Worm (Caenorhabditis elegans) whole organism, mixed stage, embryonic: ENCODE results near the gene R04B3.2.

Experiments
- blmp-1 ChIP-seq: fragments of 150-350 bp; optimal IDR thresholded peaks from 2 replicates; lab custom pipeline; 2014; ENCODE audit warnings: missing biosample characterization, missing genetic modification characterization
- ces-1 ChIP-seq: fragments of 150-350 bp; optimal IDR thresholded peaks from 2 replicates; lab custom pipeline; 2014; ENCODE audit warnings: missing biosample characterization, missing genetic modification reagents, missing genetic modification characterization
- cnd-1 ChIP-seq: fragments of 200-800 bp; sonication (Bioruptor generic); optimal IDR thresholded peaks from 2 replicates; lab custom pipeline; 2018; ENCODE audit warnings: mild to moderate bottlenecking, missing genetic modification characterization, missing compliant biosample characterization
- flh-1 ChIP-seq: fragments of 200-800 bp; sonication (Bioruptor generic); optimal IDR thresholded peaks from 2 replicates; lab custom pipeline; 2018; ENCODE audit warnings: mild to moderate bottlenecking, missing genetic modification characterization, moderate library complexity, missing compliant biosample characterization
- ham-2 ChIP-seq: fragments of 200-800 bp; sonication (Bioruptor generic); optimal IDR thresholded peaks from 2 replicates; lab custom pipeline; 2018; ENCODE audit warnings: mild to moderate bottlenecking, missing genetic modification characterization, missing compliant biosample characterization
- lin-13 ChIP-seq: fragments of 150-350 bp; optimal IDR thresholded peaks from 2 replicates; lab custom pipeline; 2014; ENCODE audit warnings: missing biosample characterization, missing genetic modification characterization
- lin-32 ChIP-seq: fragments of 200-800 bp; sonication (Bioruptor generic); optimal IDR thresholded peaks from 2 replicates; lab custom pipeline; 2018; ENCODE audit warnings: mild to moderate bottlenecking, missing genetic modification characterization, missing compliant biosample characterization
- lsy-2 ChIP-seq: fragments of 150-350 bp; optimal IDR thresholded peaks from 2 replicates; lab custom pipeline; 2014; ENCODE audit warnings: missing biosample characterization, missing genetic modification characterization
- nhr-28 ChIP-seq: fragments of 150-350 bp; optimal IDR thresholded peaks from 2 replicates; lab custom pipeline; 2014; ENCODE audit warnings: missing biosample characterization, missing genetic modification characterization
- sem-2 ChIP-seq: fragments of 200-800 bp; sonication (Bioruptor generic); optimal IDR thresholded peaks from 2 replicates; lab custom pipeline; 2018; ENCODE audit warnings: mild to moderate bottlenecking, missing genetic modification characterization, missing compliant biosample characterization
- sptf-1 ChIP-seq: sonication (generic microtip); optimal IDR thresholded peaks from 2 replicates; lab custom pipeline; 2017; ENCODE audit warnings: mild to moderate bottlenecking, missing genetic modification characterization, moderate library complexity, missing compliant biosample characterization
- unc-62 ChIP-seq: fragments of 150-350 bp; optimal IDR thresholded peaks from 2 replicates; lab custom pipeline; 2014; ENCODE audit warnings: missing biosample characterization, missing genetic modification reagents, missing genetic modification characterization

- TF ChIP-seq unc-62 = no peak
- TF ChIP-seq ces-1 (GFP tag; lab: Kevin White, UChicago) = no peak
- TF ChIP-seq blmp-1 (tag; lab: Kevin White, UChicago) = no peak
- TF ChIP-seq lsy-2 = no peak
- TF ChIP-seq sptf-1 (tag; lab: Kevin White, UChicago) = no peak
- no peak for TF ChIP-seq flh-1 (GFP tag; lab: Kevin White, UChicago)
- no peak for TF ChIP-seq nhr-28
- no peak for TF ChIP-seq cnd-1
- no peak for TF ChIP-seq lin-32 (GFP tag; lab: Kevin White, UChicago)
- no peak for TF ChIP-seq ham-2 (GFP tag; lab: Kevin White, UChicago)
- TF ChIP-seq sem-2 (GFP tag; lab: Kevin White, UChicago) = no peak
- TF ChIP-seq lin-13 = no peak
These were observed 26.3 kb downstream of the R04B3.2 start for ce11 chrX:2447214-2447613.
